Fruit fly (Drosophila melanogaster) whole organism, embryonic: ENCODE data around the gene CG31268.

Source experiments
- ATbp ChIP-seq: fragments of 200-800 bp; sonication (Bioruptor generic); optimal IDR thresholded peaks from 2 replicates; lab custom pipeline; 2017; ENCODE audit warnings: missing biosample characterization, mild to moderate bottlenecking, missing genetic modification characterization, missing genetic modification reagents
- Ada2b ChIP-seq: fragments of 200-800 bp; sonication (Bioruptor generic); IDR thresholded peaks from 2 replicates; pipeline ENCODE4 v1.3.6; 2022; ENCODE audit warnings: missing biosample characterization, missing genetic modification characterization
- Blimp-1 ChIP-seq: fragments of 200-800 bp; sonication (Bioruptor generic); optimal IDR thresholded peaks from 3 replicates; lab custom pipeline; 2018; ENCODE audit warnings: missing biosample characterization, missing genetic modification characterization, mild to moderate bottlenecking, moderate library complexity, missing genetic modification reagents
- CG11398 ChIP-seq: fragments of 200-800 bp; sonication (Bioruptor generic); optimal IDR thresholded peaks from 2 replicates; lab custom pipeline; 2016; ENCODE audit warnings: missing biosample characterization, missing genetic modification characterization
- CG11504 ChIP-seq: fragments of 200-800 bp; sonication (Bioruptor generic); optimal IDR thresholded peaks from 3 replicates; lab custom pipeline; 2019; ENCODE audit warnings: missing biosample characterization, mild to moderate bottlenecking, missing genetic modification characterization, moderate library complexity
- CG12071 ChIP-seq: fragments of 200-800 bp; sonication (Bioruptor generic); optimal IDR thresholded peaks from 3 replicates; lab custom pipeline; 2018; ENCODE audit warnings: missing biosample characterization, mild to moderate bottlenecking, missing genetic modification characterization
- CG13424 ChIP-seq: fragments of 200-800 bp; sonication (Bioruptor generic); optimal IDR thresholded peaks from 2 replicates; lab custom pipeline; 2019; ENCODE audit warnings: missing biosample characterization, mild to moderate bottlenecking, missing genetic modification characterization, moderate library complexity
- CG13894 ChIP-seq: fragments of 200-800 bp; sonication (Bioruptor generic); optimal IDR thresholded peaks from 3 replicates; lab custom pipeline; 2018; ENCODE audit warnings: missing biosample characterization, mild to moderate bottlenecking, missing genetic modification characterization, moderate library complexity
- CG15514 ChIP-seq: fragments of 200-800 bp; sonication (Bioruptor generic); optimal IDR thresholded peaks from 3 replicates; lab custom pipeline; 2017; ENCODE audit warnings: missing biosample characterization, missing genetic modification characterization, mild to moderate bottlenecking, moderate library complexity, missing genetic modification reagents
- CG16863 ChIP-seq: fragments of 200-800 bp; sonication (Bioruptor generic); optimal IDR thresholded peaks from 3 replicates; lab custom pipeline; 2016; ENCODE audit warnings: missing biosample characterization, missing genetic modification characterization
- CG18262 ChIP-seq: fragments of 200-800 bp; optimal IDR thresholded peaks from 3 replicates; lab custom pipeline; 2019; ENCODE audit warnings: missing biosample characterization, mild to moderate bottlenecking, missing genetic modification characterization, moderate library complexity
- CG18619 ChIP-seq: fragments of 200-800 bp; sonication (Bioruptor generic); optimal IDR thresholded peaks from 3 replicates; lab custom pipeline; 2017; ENCODE audit warnings: missing biosample characterization, mild to moderate bottlenecking, missing genetic modification characterization
- CG2678 ChIP-seq: fragments of 200-800 bp; sonication (Bioruptor generic); optimal IDR thresholded peaks from 3 replicates; lab custom pipeline; 2019; ENCODE audit warnings: missing biosample characterization, mild to moderate bottlenecking, missing genetic modification characterization, moderate library complexity
- CG3407 ChIP-seq: fragments of 200-800 bp; sonication (Bioruptor generic); optimal IDR thresholded peaks from 2 replicates; lab custom pipeline; 2018; ENCODE audit warnings: missing biosample characterization, mild to moderate bottlenecking, missing genetic modification characterization
- CG6175 ChIP-seq: fragments of 200-800 bp; sonication (Bioruptor generic); IDR thresholded peaks from 3 replicates; pipeline ENCODE4 v1.3.6; 2022; ENCODE audit warnings: missing biosample characterization, missing genetic modification characterization
- CG8290 ChIP-seq, 3 experiments: fragments of 200-800 bp; sonication (Bioruptor generic); optimal IDR thresholded peaks; 2 replicates each; lab custom pipeline; 2016 to 2019; ENCODE audit warnings: missing biosample characterization in 3 of 3, missing genetic modification characterization in 3 of 3, mild to moderate bottlenecking in 2 of 3, moderate library complexity in 1 of 3
- CG8388 ChIP-seq: fragments of 200-800 bp; sonication (Bioruptor generic); optimal IDR thresholded peaks from 2 replicates; lab custom pipeline; 2019; ENCODE audit warnings: missing biosample characterization, mild to moderate bottlenecking, missing genetic modification characterization, moderate library complexity
- Ets65A ChIP-seq: fragments of 200-800 bp; sonication (Bioruptor generic); peaks from one replicate; lab custom pipeline; 2016; ENCODE audit warnings: missing biosample characterization, missing genetic modification characterization
- Hey ChIP-seq: fragments of 200-800 bp; sonication (Bioruptor generic); optimal IDR thresholded peaks from 3 replicates; lab custom pipeline; 2018; ENCODE audit warnings: missing biosample characterization, mild to moderate bottlenecking, missing genetic modification characterization
- Opbp ChIP-seq: fragments of 200-800 bp; sonication (Bioruptor generic); IDR thresholded peaks from 3 replicates; pipeline ENCODE4 v1.3.6; 2022; ENCODE audit warnings: missing biosample characterization, missing genetic modification characterization; ENCODE audit not compliant: partially characterized antibody
- PHDP ChIP-seq: fragments of 200-800 bp; sonication (Bioruptor generic); optimal IDR thresholded peaks from 3 replicates; lab custom pipeline; 2018; ENCODE audit warnings: missing biosample characterization, mild to moderate bottlenecking, missing genetic modification characterization, moderate library complexity
- Pdp1 ChIP-seq, 2 experiments: fragments of 200-800 bp; sonication (Bioruptor generic); optimal IDR thresholded peaks; 3 replicates each; lab custom pipeline; 2016; ENCODE audit warnings: missing biosample characterization in 2 of 2, missing genetic modification characterization in 2 of 2, mild to moderate bottlenecking in 1 of 2, moderate library complexity in 1 of 2
- Sox102F ChIP-seq: fragments of 200-800 bp; sonication (Bioruptor generic); optimal IDR thresholded peaks from 2 replicates; lab custom pipeline; 2018; ENCODE audit warnings: missing biosample characterization, mild to moderate bottlenecking, missing genetic modification characterization, moderate library complexity
- Ssrp ChIP-seq: fragments of 200-800 bp; sonication (Bioruptor generic); optimal IDR thresholded peaks from 2 replicates; lab custom pipeline; 2018; ENCODE audit warnings: missing biosample characterization, mild to moderate bottlenecking, missing genetic modification characterization, moderate library complexity
- Stat92E ChIP-seq, 3 experiments: fragments of >200 bp in 2 of 3; fragments of 200-800 bp in 1 of 3; sonication (Bioruptor generic) in 1 of 3; optimal IDR thresholded peaks; 2 replicates each; lab custom pipeline; 2017 to 2019; ENCODE audit warnings: missing biosample characterization in 3 of 3, missing genetic modification characterization in 3 of 3, mild to moderate bottlenecking in 1 of 3, moderate library complexity in 1 of 3
- ara ChIP-seq: fragments of 200-800 bp; sonication (Bioruptor generic); IDR thresholded peaks from 2 replicates; pipeline ENCODE4 v1.3.6; 2022; ENCODE audit warnings: missing biosample characterization, missing genetic modification characterization
- chinmo ChIP-seq: fragments of 200-800 bp; sonication (Bioruptor generic); IDR thresholded peaks from 4 replicates; pipeline ENCODE4 v1.3.6; 2022; ENCODE audit warnings: missing biosample characterization, missing genetic modification characterization; ENCODE audit not compliant: partially characterized antibody
- chm ChIP-seq: fragments of 200-800 bp; sonication (Bioruptor generic); IDR thresholded peaks from 2 replicates; pipeline ENCODE4 v1.3.6; 2022; ENCODE audit warnings: missing biosample characterization, missing genetic modification characterization
- crol ChIP-seq: fragments of 200-800 bp; sonication (Bioruptor generic); IDR thresholded peaks from 2 replicates; pipeline ENCODE4 v1.3.6; 2022; ENCODE audit warnings: missing biosample characterization, missing genetic modification characterization
- dmrt99B ChIP-seq: fragments of 200-800 bp; sonication (Bioruptor generic); optimal IDR thresholded peaks from 2 replicates; lab custom pipeline; 2018; ENCODE audit warnings: missing biosample characterization, mild to moderate bottlenecking, missing genetic modification characterization, moderate library complexity
- eve ChIP-seq, 2 experiments: fragments of >200 bp; optimal IDR thresholded peaks; 2 replicates each; lab custom pipeline; 2017; ENCODE audit warnings: missing biosample characterization in 2 of 2, missing genetic modification characterization in 2 of 2
- ewg ChIP-seq: fragments of 200-800 bp; sonication (Bioruptor generic); optimal IDR thresholded peaks from 3 replicates; lab custom pipeline; 2017; ENCODE audit warnings: mild to moderate bottlenecking, missing biosample characterization, missing genetic modification reagents, missing genetic modification characterization
- ftz-f1 ChIP-seq: fragments of 200-800 bp; sonication (Bioruptor generic); optimal IDR thresholded peaks from 2 replicates; lab custom pipeline; 2016; ENCODE audit warnings: missing biosample characterization, missing genetic modification characterization
- gro ChIP-seq: fragments of 200-800 bp; sonication (Bioruptor generic); optimal IDR thresholded peaks from 2 replicates; lab custom pipeline; 2016; ENCODE audit warnings: missing biosample characterization, missing genetic modification characterization
- gsb ChIP-seq: fragments of 200-800 bp; sonication (Bioruptor generic); IDR thresholded peaks from 2 replicates; pipeline ENCODE4 v1.3.6; 2022; ENCODE audit warnings: missing biosample characterization, missing genetic modification characterization
- lola ChIP-seq, 3 experiments: fragments of >200 bp in 2 of 3; fragments of 200-800 bp in 1 of 3; sonication (Bioruptor generic) in 1 of 3; optimal IDR thresholded peaks; 2 replicates each; lab custom pipeline; 2017 to 2019; ENCODE audit warnings: missing biosample characterization in 3 of 3, missing genetic modification characterization in 3 of 3, mild to moderate bottlenecking in 1 of 3, moderate library complexity in 1 of 3
- nom ChIP-seq: fragments of 200-800 bp; sonication (Bioruptor generic); optimal IDR thresholded peaks from 2 replicates; lab custom pipeline; 2017; ENCODE audit warnings: missing biosample characterization, missing genetic modification characterization, mild to moderate bottlenecking, moderate library complexity, missing genetic modification reagents
- org-1 ChIP-seq: fragments of 200-800 bp; sonication (Bioruptor generic); optimal IDR thresholded peaks from 2 replicates; lab custom pipeline; 2017; ENCODE audit warnings: missing biosample characterization, missing genetic modification characterization
- phol ChIP-seq: fragments of 200-800 bp; sonication (Bioruptor generic); optimal IDR thresholded peaks from 3 replicates; lab custom pipeline; 2018; ENCODE audit warnings: missing biosample characterization, mild to moderate bottlenecking, missing genetic modification characterization, moderate library complexity
- slbo ChIP-seq: fragments of 200-800 bp; sonication (Bioruptor generic); IDR thresholded peaks from 2 replicates; pipeline ENCODE4 v1.3.6; 2022; ENCODE audit warnings: missing biosample characterization, missing genetic modification characterization
- so ChIP-seq: fragments of 200-800 bp; sonication (Bioruptor generic); IDR thresholded peaks from 3 replicates; pipeline ENCODE4 v1.3.6; 2022; ENCODE audit warnings: missing biosample characterization, missing genetic modification characterization
- sqz ChIP-seq: fragments of 200-800 bp; sonication (Bioruptor generic); optimal IDR thresholded peaks from 3 replicates; lab custom pipeline; 2018; ENCODE audit warnings: missing biosample characterization, mild to moderate bottlenecking, missing genetic modification characterization
- sr ChIP-seq: fragments of 200-800 bp; sonication (Bioruptor generic); IDR thresholded peaks from 3 replicates; pipeline ENCODE4 v1.3.6; 2022; ENCODE audit warnings: missing biosample characterization, missing genetic modification characterization
- tio ChIP-seq: fragments of 200-800 bp; sonication (Bioruptor generic); optimal IDR thresholded peaks from 2 replicates; lab custom pipeline; 2017; ENCODE audit warnings: missing biosample characterization, missing genetic modification characterization, inconsistent platforms
- trem ChIP-seq: fragments of 200-800 bp; optimal IDR thresholded peaks from 3 replicates; lab custom pipeline; 2019; ENCODE audit warnings: missing biosample characterization, mild to moderate bottlenecking, missing genetic modification characterization, moderate library complexity
- vvl ChIP-seq: fragments of 200-800 bp; sonication (Bioruptor generic); IDR thresholded peaks from 2 replicates; pipeline ENCODE4 v1.3.6; 2022; ENCODE audit warnings: missing biosample characterization, missing genetic modification characterization
- z ChIP-seq: fragments of 200-800 bp; sonication (Bioruptor generic); IDR thresholded peaks from 3 replicates; pipeline ENCODE4 v1.3.6; 2022; ENCODE audit warnings: missing biosample characterization, missing genetic modification characterization

The CG31268 gene

DNA sequence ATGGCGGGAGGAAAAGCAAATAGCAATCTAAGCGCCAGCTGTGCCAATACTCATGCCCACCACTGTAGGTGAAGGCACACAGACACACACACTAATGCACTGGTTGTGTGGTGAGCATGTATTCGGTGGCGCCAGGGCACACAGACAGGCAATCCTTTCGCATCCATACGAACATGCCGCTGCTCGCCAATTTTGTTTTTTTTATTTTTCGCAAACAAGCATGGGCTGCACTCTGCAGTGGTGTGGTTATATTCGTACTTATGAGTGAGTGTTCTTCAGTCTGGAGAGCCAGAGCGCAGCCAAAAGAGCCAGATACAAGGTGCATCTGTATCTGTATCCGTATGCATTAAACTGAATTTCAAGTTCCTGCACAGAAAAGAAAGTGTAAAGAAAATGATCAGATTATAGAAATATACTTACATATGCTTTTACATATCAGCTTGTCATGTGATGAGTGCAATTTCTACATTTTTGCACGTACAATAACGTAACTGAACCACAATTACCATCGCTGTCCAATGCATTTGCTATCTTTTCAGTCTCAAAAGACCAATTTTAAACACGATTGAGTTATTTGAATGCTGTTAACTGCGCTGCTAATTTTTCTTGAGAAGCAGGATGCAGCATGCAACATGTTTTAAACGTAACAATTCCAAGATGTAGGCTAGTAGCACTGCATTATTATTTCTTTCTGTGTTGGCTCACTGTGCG is 27.7 kb downstream of the CG31268 start (continued):
- TF ChIP-seq Opbp (GFP tag; lab: Robert Waterston, UW) = 0 out of 3 replicates have a peak, but pooled peaks have one; percentile 35
- TF ChIP-seq PHDP (tag; lab: Kevin White, UChicago) = peak; percentile 31
- peak; percentile 2 for TF ChIP-seq CG11398 (GFP tag; lab: Kevin White, UChicago)
- peak in 2 of 3 experiments; percentile 5 to 40 for TF ChIP-seq lola (GFP tag; optimal IDR thresholded peaks at IDR 0.05; lab: Kevin White, UChicago)
- TF ChIP-seq Stat92E (GFP tag; optimal IDR thresholded peaks at IDR 0.05; lab: Kevin White, UChicago) = no peak
- peak; percentile 20 for TF ChIP-seq trem
- peak; percentile 32 for TF ChIP-seq CG2678 (tag; lab: Kevin White, UChicago)
- TF ChIP-seq slbo (GFP tag; lab: Robert Waterston, UW) = peak; percentile 37; the same call in 1 of the 2 replicates
- no peak for TF ChIP-seq CG15514 (GFP tag; lab: Kevin White, UChicago)
- TF ChIP-seq Blimp-1 (GFP tag; lab: Kevin White, UChicago) = peak; percentile 35
- TF ChIP-seq gsb (GFP tag; lab: Robert Waterston, UW) = peak; percentile 7; the same call in 1 of the 2 replicates
- peak; percentile 45 for TF ChIP-seq Ssrp (tag; lab: Kevin White, UChicago)
- TF ChIP-seq CG11504 (tag; lab: Kevin White, UChicago) = peak; percentile 39
- peak; percentile 52 for TF ChIP-seq ATbp (GFP tag; lab: Kevin White, UChicago)
- no peak for TF ChIP-seq sqz (GFP tag; lab: Kevin White, UChicago)
- TF ChIP-seq org-1 (GFP tag; lab: Kevin White, UChicago) = peak; percentile 7
- TF ChIP-seq CG8388 (GFP tag; lab: Kevin White, UChicago) = peak; percentile 8
- no peak for TF ChIP-seq CG13894
- 0 out of 2 replicates have a peak, but pooled peaks have one; percentile 6 for TF ChIP-seq Ada2b (GFP tag; lab: Robert Waterston, UW)
- TF ChIP-seq Ets65A (GFP tag; lab: Kevin White, UChicago) = peak; percentile 49
- TF ChIP-seq ewg (GFP tag; lab: Kevin White, UChicago) = peak; percentile 46
- peak; percentile 59 for TF ChIP-seq nom (GFP tag; lab: Kevin White, UChicago)
- peak in 1 of 2 experiments; percentile 60 for TF ChIP-seq eve (GFP tag; optimal IDR thresholded peaks at IDR 0.05; lab: Kevin White, UChicago)
- TF ChIP-seq dmrt99B = peak; percentile 35
- TF ChIP-seq tio (GFP tag; lab: Kevin White, UChicago) = peak; percentile 11
- peak; percentile 54 for TF ChIP-seq Sox102F
- TF ChIP-seq gro (GFP tag; lab: Kevin White, UChicago) = no peak
- peak; percentile 49 for TF ChIP-seq phol (tag; lab: Kevin White, UChicago)
- TF ChIP-seq Pdp1 (GFP tag; optimal IDR thresholded peaks at IDR 0.05; lab: Kevin White, UChicago) = peak in 1 of 2 experiments; percentile 7
- TF ChIP-seq, all 482 proteins: peak for 79

DNA sequence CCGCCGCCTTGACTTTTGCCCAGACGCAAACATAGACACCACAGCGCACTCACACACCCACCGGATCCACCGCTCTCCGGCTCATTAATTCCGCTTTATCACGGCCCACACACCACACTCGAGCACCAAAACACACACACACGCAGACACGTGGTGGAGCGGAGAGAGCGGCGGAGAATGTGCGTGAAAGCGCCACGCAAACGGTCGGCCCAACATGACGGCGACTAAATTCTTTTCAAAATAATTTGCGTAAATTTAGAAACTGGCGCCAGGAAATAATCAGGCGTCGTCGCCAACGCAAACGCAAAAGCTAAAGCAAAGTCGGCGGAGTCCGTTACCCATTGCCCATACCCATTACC is 28.2 kb downstream of the CG31268 start:
- TF ChIP-seq CG18619 (GFP tag; lab: Kevin White, UChicago) (no peak), CG13424 (tag; lab: Kevin White, UChicago) (no peak), CG12071 (GFP tag; lab: Kevin White, UChicago) (no peak), CG16863 (GFP tag; lab: Kevin White, UChicago) (no peak), chm (GFP tag; lab: Robert Waterston, UW) (0 out of 2 replicates have a peak, but pooled peaks have one; percentile 17), ftz-f1 (GFP tag; lab: Kevin White, UChicago) (peak; percentile 53), Hey (tag; lab: Kevin White, UChicago) (peak; percentile 13), ara (GFP tag; lab: Robert Waterston, UW) (0 out of 2 replicates have a peak, but pooled peaks have one; percentile 15), so (GFP tag; lab: Robert Waterston, UW) (peak; percentile 40; the same call in 1 of the 3 replicates), chinmo (GFP tag; lab: Robert Waterston, UW) (peak; percentile 65; the same call in 1 of the 4 replicates), CG6175 (GFP tag; lab: Robert Waterston, UW) (0 out of 3 replicates have a peak, but pooled peaks have one; percentile 32), CG18262 (tag; lab: Kevin White, UChicago) (no peak), crol (GFP tag; lab: Robert Waterston, UW) (peak; percentile 63), CG3407 (no peak), vvl (GFP tag; lab: Robert Waterston, UW) (peak; percentile 20; the same call in 1 of the 2 replicates), CG8290 (GFP tag; optimal IDR thresholded peaks at IDR 0.05; lab: Kevin White, UChicago) (no peak), CG8290 (tag; optimal IDR thresholded peaks at IDR 0.05; lab: Kevin White, UChicago) (peak in 1 of 2 experiments; percentile 53), z (GFP tag; lab: Robert Waterston, UW) (peak; percentile 55; the same call in 1 of the 3 replicates), sr (peak; percentile 93)
